Worm (Caenorhabditis elegans): ENCODE data around the gene nhr-95.

- TF ChIP-seq nhr-10 (tag; optimal IDR thresholded peaks at IDR 0.05) (no peak), skn-1 (tag; optimal IDR thresholded peaks at IDR 0.05) (no peak), unc-62 (GFP tag; optimal IDR thresholded peaks at IDR 0.05) (no peak), lin-11 (tag; optimal IDR thresholded peaks at IDR 0.05) (no peak), lin-39 (tag; optimal IDR thresholded peaks at IDR 0.05) (no peak), nhr-25 (tag; optimal IDR thresholded peaks at IDR 0.05) (no peak), nhr-6 (tag; optimal IDR thresholded peaks at IDR 0.05) (no peak), nhr-11 (tag; optimal IDR thresholded peaks at IDR 0.05) (no peak)
Measured at ce11 chrV:19049140-19050092, 33.0 kb downstream of the nhr-95 start.

Data from whole organism, L2 larva.